Worm (Caenorhabditis elegans): ENCODE data around the gene C55A6.11.

Gene C55A6.11

DNA sequence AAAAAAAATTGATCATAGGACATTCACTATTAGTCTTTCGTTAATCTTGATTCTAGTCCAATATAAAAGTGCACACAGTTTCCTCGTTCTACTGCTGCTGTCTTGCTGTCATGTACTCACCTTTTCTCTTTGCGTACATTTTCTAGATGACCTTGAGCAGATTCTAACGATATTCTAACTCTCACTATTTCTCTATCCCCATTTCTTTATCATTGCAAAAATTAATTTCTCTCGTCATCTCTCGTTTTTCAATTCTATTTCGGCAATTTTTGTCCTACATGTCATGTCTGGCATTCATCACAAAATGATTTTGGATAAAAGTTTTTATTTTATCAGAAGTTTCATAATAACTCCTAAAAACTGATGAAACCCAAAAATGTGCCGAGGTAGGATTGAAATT lies 11.5 kb upstream of the C55A6.11 start, which contains the start of gene ttll-5:
TSS of gene ttll-5 (plus strand) at position 288 of the 400 bp plus-strand sequence.
- TF ChIP-seq med-1 (GFP tag; optimal IDR thresholded peaks at IDR 0.05; ENCODE audit: insufficient read depth) (no peak), ztf-29 (GFP tag; IDR thresholded peaks at IDR 0.05) (no peak), tab-1 (GFP tag; IDR thresholded peaks at IDR 0.05) (no peak), ref-1 (GFP tag; conservative IDR thresholded peaks at IDR 0.05) (no peak), klf-2 (GFP tag; conservative IDR thresholded peaks at IDR 0.05) (no peak)

DNA sequence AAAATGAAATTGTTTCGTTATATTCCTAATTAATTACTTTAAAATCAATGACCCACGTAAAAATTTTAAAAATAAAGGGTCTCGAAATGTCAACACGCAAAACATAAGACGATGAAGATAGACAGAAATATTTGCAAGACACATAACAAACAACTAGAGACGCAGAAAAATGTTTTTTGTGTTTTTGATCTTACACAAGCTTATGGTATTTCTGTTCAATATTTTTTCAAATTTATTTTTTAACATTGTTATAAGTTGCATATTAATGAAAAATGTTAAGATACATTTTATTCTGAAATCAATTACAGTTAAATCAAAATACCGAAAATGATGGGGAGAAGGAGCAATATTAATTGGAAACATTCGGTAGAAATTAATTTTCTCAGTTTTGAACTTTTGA lies 6.9 kb upstream of the C55A6.11 start, which contains the start of gene C55A6.3:
TSS of gene C55A6.3 (minus strand) at position 101 of the 400 bp plus-strand sequence.
- TF ChIP-seq tab-1 (GFP tag; IDR thresholded peaks at IDR 0.05) (no peak), T22C8.4 (GFP tag; IDR thresholded peaks at IDR 0.05) (no peak), cog-1 (tag; optimal IDR thresholded peaks at IDR 0.05) (no peak), klf-2 (GFP tag; conservative IDR thresholded peaks at IDR 0.05) (no peak), med-1 (GFP tag; optimal IDR thresholded peaks at IDR 0.05; ENCODE audit: insufficient read depth) (no peak), flt-1 (GFP tag; IDR thresholded peaks at IDR 0.05) (no peak), ref-1 (GFP tag; conservative IDR thresholded peaks at IDR 0.05) (no peak), ztf-23 (GFP tag; IDR thresholded peaks at IDR 0.05) (no peak), ztf-29 (GFP tag; IDR thresholded peaks at IDR 0.05) (no peak)

DNA sequence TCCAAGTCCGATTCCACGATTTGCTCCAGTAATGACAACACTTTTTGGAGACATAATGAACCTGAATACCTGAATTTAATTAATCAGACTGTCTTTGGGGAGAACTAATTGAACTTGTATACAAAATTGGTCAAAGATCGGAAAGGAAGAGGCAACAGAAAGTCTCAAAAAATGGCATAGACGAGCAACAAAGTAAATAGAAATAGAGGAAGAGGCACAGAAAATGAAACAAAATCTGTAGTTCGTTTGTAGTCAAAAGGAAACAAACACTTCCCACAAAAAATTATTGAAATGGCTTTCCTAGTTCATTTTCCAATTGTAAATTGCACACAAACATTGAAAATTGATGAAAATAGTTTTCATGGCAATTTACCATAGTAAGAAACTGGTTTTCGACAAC lies 5.6 kb upstream of the C55A6.11 start, which contains the start of gene C55A6.6:
TSS of gene C55A6.6 (minus strand) at position 61 of the 400 bp plus-strand sequence.
- TF ChIP-seq ztf-23 (GFP tag; IDR thresholded peaks at IDR 0.05) (no peak), T22C8.4 (GFP tag; IDR thresholded peaks at IDR 0.05) (no peak), ztf-29 (GFP tag; IDR thresholded peaks at IDR 0.05) (no peak), med-1 (GFP tag; optimal IDR thresholded peaks at IDR 0.05; ENCODE audit: insufficient read depth) (no peak), tab-1 (GFP tag; IDR thresholded peaks at IDR 0.05) (no peak), flt-1 (GFP tag; IDR thresholded peaks at IDR 0.05) (no peak), cog-1 (tag; optimal IDR thresholded peaks at IDR 0.05) (no peak), klf-2 (GFP tag; conservative IDR thresholded peaks at IDR 0.05) (no peak), ref-1 (GFP tag; conservative IDR thresholded peaks at IDR 0.05) (no peak)

DNA sequence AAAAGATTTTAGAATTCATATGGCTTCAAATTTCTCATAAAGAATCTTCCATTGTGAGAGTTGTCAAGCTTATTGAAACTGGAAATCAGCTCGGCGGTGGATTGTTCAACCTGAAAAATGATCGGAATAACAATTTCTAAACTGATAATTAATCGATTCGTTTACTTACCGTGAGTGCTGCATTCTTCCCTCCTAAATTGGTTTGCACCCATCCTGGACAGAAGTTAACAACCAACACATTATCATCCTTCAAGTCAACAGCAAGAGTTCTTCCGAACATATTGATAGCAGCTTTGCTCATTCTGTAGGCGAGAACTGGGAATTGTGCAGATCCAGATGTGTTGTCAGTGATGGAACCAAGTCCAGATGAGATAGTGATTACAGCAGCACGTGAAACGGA lies 5.2 kb upstream of the C55A6.11 start:
- TF ChIP-seq ztf-29 (GFP tag; IDR thresholded peaks at IDR 0.05): no peak
- TF ChIP-seq med-1 (GFP tag; optimal IDR thresholded peaks at IDR 0.05; ENCODE audit: insufficient read depth): no peak
- TF ChIP-seq ztf-23 (GFP tag; IDR thresholded peaks at IDR 0.05): no peak
- no peak for TF ChIP-seq tab-1 (GFP tag; IDR thresholded peaks at IDR 0.05)
- no peak for TF ChIP-seq flt-1 (GFP tag; IDR thresholded peaks at IDR 0.05)
- no peak for TF ChIP-seq klf-2 (GFP tag; conservative IDR thresholded peaks at IDR 0.05)
- TF ChIP-seq cog-1 (tag; optimal IDR thresholded peaks at IDR 0.05): no peak
- TF ChIP-seq ref-1 (GFP tag; conservative IDR thresholded peaks at IDR 0.05): no peak
- no peak for TF ChIP-seq T22C8.4 (GFP tag; IDR thresholded peaks at IDR 0.05)

DNA sequence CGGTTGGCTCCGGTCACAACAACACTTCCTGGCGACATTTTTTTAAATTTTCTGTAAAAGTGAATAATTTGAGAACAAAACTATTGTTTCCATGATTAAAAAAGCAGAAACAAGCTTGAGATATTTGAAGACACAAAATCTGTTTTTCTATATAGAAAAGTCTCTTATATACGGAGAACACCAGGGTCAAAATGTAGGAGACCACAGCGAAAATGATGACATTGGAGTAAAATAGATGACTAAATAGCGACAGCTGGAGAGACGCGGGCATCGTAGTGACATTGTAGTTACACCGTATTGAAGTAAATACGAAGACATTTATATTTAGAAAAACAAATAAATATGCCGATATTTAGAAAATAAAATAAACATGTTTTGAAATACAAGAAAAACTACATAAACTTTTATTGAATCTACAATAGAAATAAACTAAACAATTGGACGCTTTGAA lies 4.1 kb upstream of the C55A6.11 start, which contains the start of gene sdz-8:
TSS of gene sdz-8 (minus strand) at position 51 of the 451 bp plus-strand sequence.
- TF ChIP-seq cog-1 (tag; optimal IDR thresholded peaks at IDR 0.05) (no peak), med-1 (GFP tag; optimal IDR thresholded peaks at IDR 0.05; ENCODE audit: insufficient read depth) (no peak), ref-1 (GFP tag; conservative IDR thresholded peaks at IDR 0.05) (no peak), T22C8.4 (GFP tag; IDR thresholded peaks at IDR 0.05) (no peak), ztf-23 (GFP tag; IDR thresholded peaks at IDR 0.05) (no peak), flt-1 (GFP tag; IDR thresholded peaks at IDR 0.05) (no peak), klf-2 (GFP tag; conservative IDR thresholded peaks at IDR 0.05) (no peak), ztf-29 (GFP tag; IDR thresholded peaks at IDR 0.05) (no peak), tab-1 (GFP tag; IDR thresholded peaks at IDR 0.05) (no peak)

DNA sequence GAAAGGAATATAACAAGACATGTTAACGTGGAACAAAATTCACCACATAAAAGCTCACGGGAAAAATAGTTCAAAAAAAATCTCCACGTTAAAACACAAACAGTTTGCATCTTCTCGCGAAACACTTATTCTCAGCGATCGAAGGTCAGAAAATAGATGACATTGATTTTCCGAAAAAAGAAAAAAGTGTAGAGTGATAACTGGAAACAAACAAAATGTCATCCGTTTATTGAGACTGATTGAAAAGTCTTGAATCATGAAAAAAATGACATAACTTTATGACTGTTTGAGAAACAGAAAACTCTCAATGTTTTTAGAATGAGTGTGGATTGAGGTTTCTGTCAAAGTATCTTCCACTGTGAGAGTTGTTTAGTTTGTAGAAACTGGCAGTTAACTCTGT lies 2.5 kb upstream of the C55A6.11 start, which contains the start of gene C55A6.4:
TSS of gene C55A6.4 (minus strand) at position 101 of the 400 bp plus-strand sequence.
- no peak for TF ChIP-seq cog-1 (tag; optimal IDR thresholded peaks at IDR 0.05)

DNA sequence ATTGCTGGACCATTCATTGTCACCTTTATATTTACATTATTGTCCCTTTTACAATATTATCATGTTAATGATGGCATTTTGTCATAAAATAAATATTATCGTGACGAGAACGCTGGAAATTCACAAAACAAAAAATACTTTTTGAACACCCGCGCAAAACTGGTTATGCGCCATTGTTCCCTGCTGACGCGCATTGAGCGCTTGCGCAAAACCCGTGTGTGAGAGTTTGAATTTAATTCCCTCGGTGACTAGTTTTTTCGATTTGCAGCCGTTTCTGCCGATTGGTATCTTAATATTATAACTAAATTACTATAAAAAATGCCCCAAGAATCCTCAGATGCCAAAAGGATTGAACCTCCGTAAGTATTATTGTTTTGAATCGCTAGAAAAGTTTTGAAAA lies 1.1 kb downstream of the C55A6.11 start, which contains the start of gene pafo-1:
TSS of gene pafo-1 (plus strand) at position 256 of the 400 bp plus-strand sequence.
- TF ChIP-seq klf-2 (GFP tag; conservative IDR thresholded peaks at IDR 0.05) (no peak), tab-1 (GFP tag; IDR thresholded peaks at IDR 0.05) (peak; percentile 30; the same call in 1 of the 2 replicates), ztf-29 (GFP tag; IDR thresholded peaks at IDR 0.05) (no peak), med-1 (GFP tag; optimal IDR thresholded peaks at IDR 0.05; ENCODE audit: insufficient read depth) (peak; percentile 27), ref-1 (GFP tag; conservative IDR thresholded peaks at IDR 0.05) (no peak), T22C8.4 (GFP tag; IDR thresholded peaks at IDR 0.05) (no peak; the same call in 1 of the 2 replicates), flt-1 (GFP tag; IDR thresholded peaks at IDR 0.05) (peak; percentile 67; the same call in 1 of the 2 replicates), ztf-23 (GFP tag; IDR thresholded peaks at IDR 0.05) (peak; percentile 78), cog-1 (tag; optimal IDR thresholded peaks at IDR 0.05) (peak; percentile 52)

DNA sequence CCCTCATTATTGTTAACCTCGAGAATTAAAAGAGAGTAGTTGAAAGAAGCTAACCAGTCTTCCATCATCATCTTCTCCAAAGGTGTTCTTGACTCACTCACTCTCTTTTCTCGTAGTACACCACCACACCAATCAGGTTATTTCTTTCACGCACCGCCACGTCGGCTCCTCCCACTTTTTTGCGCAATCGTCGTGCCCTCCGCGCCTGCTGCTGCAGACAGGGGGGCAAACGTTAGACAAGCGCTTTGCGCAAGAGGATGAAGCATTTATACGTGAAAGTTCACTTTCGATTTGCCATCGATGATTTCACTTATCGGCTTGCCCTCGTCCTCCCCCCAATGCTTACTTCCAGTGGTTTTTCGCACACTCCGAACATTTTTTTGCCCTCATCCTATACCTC lies 5.0 kb downstream of the C55A6.11 start:
- TF ChIP-seq ref-1 (GFP tag; conservative IDR thresholded peaks at IDR 0.05) (no peak), cog-1 (tag; optimal IDR thresholded peaks at IDR 0.05) (no peak), T22C8.4 (GFP tag; IDR thresholded peaks at IDR 0.05) (no peak), ztf-29 (GFP tag; IDR thresholded peaks at IDR 0.05) (no peak), ztf-23 (GFP tag; IDR thresholded peaks at IDR 0.05) (no peak), flt-1 (GFP tag; IDR thresholded peaks at IDR 0.05) (no peak), tab-1 (GFP tag; IDR thresholded peaks at IDR 0.05) (no peak), med-1 (GFP tag; optimal IDR thresholded peaks at IDR 0.05; ENCODE audit: insufficient read depth) (no peak), klf-2 (GFP tag; conservative IDR thresholded peaks at IDR 0.05) (no peak)

DNA sequence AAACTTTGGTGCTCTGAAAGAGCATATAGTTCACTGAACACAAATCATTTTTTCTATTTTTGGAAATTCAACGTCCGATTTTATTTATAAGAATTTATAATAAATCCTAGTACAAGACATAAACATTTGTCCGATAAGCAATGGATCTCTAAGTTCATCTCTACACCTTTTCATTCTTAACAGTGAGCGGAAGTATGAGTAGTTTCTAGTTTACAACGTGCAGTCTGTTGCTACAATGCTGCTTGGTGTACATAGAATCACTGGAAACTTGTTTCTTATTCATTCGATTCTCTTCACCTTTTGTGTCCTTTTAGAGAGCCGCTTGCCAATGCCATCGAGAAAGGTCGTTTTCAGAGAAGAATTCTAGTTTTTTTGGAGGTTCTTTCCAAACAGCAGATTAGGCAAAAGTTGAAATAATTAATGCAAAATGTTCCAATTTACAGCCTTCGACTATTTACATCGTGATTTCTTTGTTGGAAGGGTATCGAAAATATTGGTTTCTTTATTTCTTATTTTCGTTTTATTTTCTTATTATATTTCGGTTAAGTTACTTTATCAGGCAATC lies 6.7 kb downstream of the C55A6.11 start:
- no peak for TF ChIP-seq T22C8.4 (GFP tag; IDR thresholded peaks at IDR 0.05)
- TF ChIP-seq ref-1 (GFP tag; conservative IDR thresholded peaks at IDR 0.05): no peak
- no peak for TF ChIP-seq cog-1 (tag; optimal IDR thresholded peaks at IDR 0.05)
- no peak for TF ChIP-seq ztf-29 (GFP tag; IDR thresholded peaks at IDR 0.05)
- TF ChIP-seq flt-1 (GFP tag; IDR thresholded peaks at IDR 0.05): no peak
- no peak for TF ChIP-seq med-1 (GFP tag; optimal IDR thresholded peaks at IDR 0.05; ENCODE audit: insufficient read depth)
- TF ChIP-seq tab-1 (GFP tag; IDR thresholded peaks at IDR 0.05): no peak
- no peak for TF ChIP-seq ztf-23 (GFP tag; IDR thresholded peaks at IDR 0.05)
- no peak for TF ChIP-seq klf-2 (GFP tag; conservative IDR thresholded peaks at IDR 0.05)
